Worm (Caenorhabditis elegans) whole organism, L4 larva: ENCODE measurements around the gene bcs-1.

Source experiments
- F10B5.3 ChIP-seq: sonication (generic microtip); optimal IDR thresholded peaks from 2 replicates; lab custom pipeline; 2016; ENCODE audit warnings: mild to moderate bottlenecking, missing genetic modification characterization, missing compliant biosample characterization
- F26F4.8 ChIP-seq: fragments of 200-800 bp; sonication (Bioruptor generic); conservative IDR thresholded peaks from 2 replicates; pipeline ENCODE4 v1.3.6; 2022; ENCODE audit warnings: missing genetic modification characterization, missing compliant biosample characterization
- F49E8.2 ChIP-seq: sonication (generic microtip); optimal IDR thresholded peaks from 2 replicates; lab custom pipeline; 2016; ENCODE audit warnings: missing compliant biosample characterization, mild to moderate bottlenecking, missing genetic modification characterization, borderline replicate concordance
- Y105C5A.15 ChIP-seq: fragments of 200-800 bp; sonication (Bioruptor generic); IDR thresholded peaks from 2 replicates; pipeline ENCODE4 v1.3.6; 2022; ENCODE audit warnings: missing genetic modification characterization, missing compliant biosample characterization
- Y75B8A.6 ChIP-seq: fragments of 200-800 bp; sonication (Bioruptor generic); IDR thresholded peaks from 2 replicates; pipeline ENCODE4 v1.3.6; 2022; ENCODE audit warnings: missing genetic modification reagents, missing genetic modification characterization, missing compliant biosample characterization
- ZK546.5 ChIP-seq, 2 experiments: sonication (generic microtip); optimal IDR thresholded peaks; 2 replicates each; lab custom pipeline; 2017; ENCODE audit warnings: missing biosample characterization in 2 of 2, missing genetic modification characterization in 2 of 2
- arid-1 ChIP-seq: fragments of 200-800 bp; sonication (Bioruptor generic); conservative IDR thresholded peaks from 2 replicates; pipeline ENCODE4 v1.3.6; 2022; ENCODE audit warnings: missing genetic modification reagents, missing genetic modification characterization, missing compliant biosample characterization
- ceh-20 ChIP-seq: fragments of 200-800 bp; sonication (Bioruptor generic); IDR thresholded peaks from 2 replicates; pipeline ENCODE4 v1.3.6; 2022; ENCODE audit warnings: missing genetic modification reagents, missing genetic modification characterization, missing compliant biosample characterization
- daf-16 ChIP-seq, 3 experiments: sonication (generic microtip); optimal IDR thresholded peaks; 2 replicates each; lab custom pipeline; 2016 to 2017; ENCODE audit warnings: missing genetic modification characterization in 3 of 3, missing genetic modification reagents in 3 of 3, mild to moderate bottlenecking in 2 of 3, missing compliant biosample characterization in 2 of 3, missing biosample characterization in 1 of 3, moderate library complexity in 1 of 3
- daf-19 ChIP-seq: fragments of 200-800 bp; sonication (Bioruptor generic); conservative IDR thresholded peaks from 2 replicates; pipeline ENCODE4 v1.3.6; 2022; ENCODE audit warnings: missing genetic modification characterization, missing compliant biosample characterization
- dmd-8 ChIP-seq: fragments of 200-800 bp; sonication (Bioruptor generic); IDR thresholded peaks from 2 replicates; pipeline ENCODE4 v1.3.6; 2022; ENCODE audit warnings: missing genetic modification characterization, missing compliant biosample characterization
- dve-1 ChIP-seq: sonication (generic microtip); optimal IDR thresholded peaks from 2 replicates; lab custom pipeline; 2017; ENCODE audit warnings: antibody characterized with exemption, mild to moderate bottlenecking, missing genetic modification characterization, missing compliant biosample characterization; ENCODE audit not compliant: insufficient read depth
- egl-27 ChIP-seq: sonication (generic microtip); optimal IDR thresholded peaks from 3 replicates; lab custom pipeline; 2017; ENCODE audit warnings: missing biosample characterization, missing genetic modification reagents, missing genetic modification characterization
- hif-1 ChIP-seq, 2 experiments: sonication (generic microtip); optimal IDR thresholded peaks; 2 replicates each; lab custom pipeline; 2016 to 2017; ENCODE audit warnings: missing compliant biosample characterization in 2 of 2, missing genetic modification characterization in 2 of 2, missing genetic modification reagents in 2 of 2, missing genotype in 2 of 2, mild to moderate bottlenecking in 1 of 2
- hlh-30 ChIP-seq: sonication (generic microtip); optimal IDR thresholded peaks from 2 replicates; lab custom pipeline; 2017; ENCODE audit warnings: antibody characterized with exemption, mild to moderate bottlenecking, missing genetic modification characterization, missing compliant biosample characterization; ENCODE audit not compliant: insufficient read depth
- lin-1 ChIP-seq: fragments of 200-800 bp; sonication (Bioruptor generic); IDR thresholded peaks from 2 replicates; pipeline ENCODE4 v1.3.6; 2022; ENCODE audit warnings: missing genetic modification reagents, missing genetic modification characterization, missing compliant biosample characterization
- lin-13 ChIP-seq: fragments of 150-350 bp; optimal IDR thresholded peaks from 2 replicates; lab custom pipeline; 2014; ENCODE audit warnings: missing biosample characterization, missing genetic modification reagents, missing genetic modification characterization
- lin-38 ChIP-seq: fragments of 200-800 bp; sonication (Bioruptor generic); IDR thresholded peaks from 2 replicates; pipeline ENCODE4 v1.3.6; 2022; ENCODE audit warnings: missing genetic modification reagents, missing genetic modification characterization, missing compliant biosample characterization
- lin-39 ChIP-seq: fragments of 150-350 bp; optimal IDR thresholded peaks from 2 replicates; lab custom pipeline; 2014; ENCODE audit warnings: missing biosample characterization, missing genetic modification reagents, missing genetic modification characterization
- madf-5 ChIP-seq, 2 experiments: fragments of 200-800 bp; sonication (Bioruptor generic); IDR thresholded peaks; 2 replicates each; pipeline ENCODE4 v1.3.6; 2022; ENCODE audit warnings: missing compliant biosample characterization in 2 of 2, missing genetic modification characterization in 2 of 2
- mes-2 ChIP-seq: sonication (generic microtip); optimal IDR thresholded peaks from 2 replicates; lab custom pipeline; 2016; ENCODE audit warnings: missing genotype, mild to moderate bottlenecking, missing genetic modification characterization, missing compliant biosample characterization; ENCODE audit not compliant: poor library complexity, severe bottlenecking
- nhr-10 ChIP-seq: fragments of 150-350 bp; optimal IDR thresholded peaks from 2 replicates; lab custom pipeline; 2014; ENCODE audit warnings: missing biosample characterization, missing genetic modification characterization
- nhr-102 ChIP-seq: sonication (generic microtip); optimal IDR thresholded peaks from 2 replicates; lab custom pipeline; 2016; ENCODE audit warnings: mild to moderate bottlenecking, missing genetic modification characterization, moderate library complexity, missing compliant biosample characterization
- nhr-237 ChIP-seq: sonication (generic microtip); optimal IDR thresholded peaks from 2 replicates; lab custom pipeline; 2017; ENCODE audit warnings: missing biosample characterization, missing genetic modification characterization
- nhr-25 ChIP-seq: sonication (generic microtip); optimal IDR thresholded peaks from 2 replicates; lab custom pipeline; 2017; ENCODE audit warnings: missing genetic modification characterization, mild to moderate bottlenecking, missing compliant biosample characterization, antibody characterized with exemption, moderate library complexity, borderline replicate concordance; ENCODE audit not compliant: insufficient read depth
- nhr-41 ChIP-seq: fragments of 200-800 bp; sonication (Bioruptor generic); IDR thresholded peaks from 2 replicates; pipeline ENCODE4 v1.3.6; 2022; ENCODE audit warnings: missing genetic modification reagents, missing genetic modification characterization, missing compliant biosample characterization
- nhr-48 ChIP-seq: sonication (generic microtip); optimal IDR thresholded peaks from 2 replicates; lab custom pipeline; 2016; ENCODE audit warnings: mild to moderate bottlenecking, missing genetic modification characterization, missing compliant biosample characterization
- pqm-1 ChIP-seq: sonication (generic microtip); optimal IDR thresholded peaks from 2 replicates; lab custom pipeline; 2017; ENCODE audit warnings: missing biosample characterization, missing genetic modification characterization
- rbr-2 ChIP-seq: sonication (generic microtip); optimal IDR thresholded peaks from 2 replicates; lab custom pipeline; 2016; ENCODE audit warnings: missing genotype, missing genetic modification characterization, missing compliant biosample characterization
- saeg-2 ChIP-seq: fragments of 200-800 bp; sonication (Bioruptor generic); IDR thresholded peaks from 2 replicates; pipeline ENCODE4 v1.3.6; 2022; ENCODE audit warnings: missing genetic modification reagents, missing genetic modification characterization, missing compliant biosample characterization
- skn-1 ChIP-seq: fragments of 150-350 bp; optimal IDR thresholded peaks from 2 replicates; lab custom pipeline; 2014; ENCODE audit warnings: missing biosample characterization, missing genetic modification characterization
- snpc-1.2 ChIP-seq: fragments of 200-800 bp; sonication (Bioruptor generic); IDR thresholded peaks from 2 replicates; pipeline ENCODE4 v1.3.6; 2022; ENCODE audit warnings: missing genetic modification reagents, missing genetic modification characterization, missing compliant biosample characterization
- snpc-4 ChIP-seq: fragments of 150-350 bp; optimal IDR thresholded peaks from 2 replicates; lab custom pipeline; 2014; ENCODE audit warnings: missing biosample characterization, missing genetic modification characterization
- tag-97 ChIP-seq: fragments of 200-800 bp; sonication (Bioruptor generic); IDR thresholded peaks from 2 replicates; pipeline ENCODE4 v1.3.6; 2022; ENCODE audit warnings: missing genetic modification characterization, missing compliant biosample characterization
- tra-1 ChIP-seq: fragments of 200-800 bp; sonication (Bioruptor generic); IDR thresholded peaks from 2 replicates; pipeline ENCODE4 v1.3.6; 2022; ENCODE audit warnings: missing genetic modification reagents, missing genetic modification characterization, missing compliant biosample characterization
- unc-130 ChIP-seq: sonication (generic microtip); optimal IDR thresholded peaks from 2 replicates; lab custom pipeline; 2016; ENCODE audit warnings: missing genetic modification reagents, missing genetic modification characterization, missing compliant biosample characterization
- vab-7 ChIP-seq: fragments of 200-800 bp; sonication (Bioruptor generic); IDR thresholded peaks from 2 replicates; pipeline ENCODE4 v1.3.6; 2022; ENCODE audit warnings: missing genetic modification reagents, missing genetic modification characterization, missing compliant biosample characterization
- zag-1 ChIP-seq: fragments of 150-350 bp; optimal IDR thresholded peaks from 2 replicates; lab custom pipeline; 2014; ENCODE audit warnings: missing biosample characterization, missing genetic modification characterization
- zfp-3 ChIP-seq: fragments of 200-800 bp; sonication (Bioruptor generic); conservative IDR thresholded peaks from 2 replicates; pipeline ENCODE4 v1.3.6; 2022; ENCODE audit warnings: missing genetic modification reagents, missing genetic modification characterization, missing compliant biosample characterization
- ztf-11 ChIP-seq: fragments of 150-350 bp; optimal IDR thresholded peaks from 2 replicates; lab custom pipeline; 2014; ENCODE audit warnings: missing biosample characterization, missing genetic modification characterization

Gene bcs-1

ce11 chrII:8603567-8604359 lies 32.9 kb downstream of the bcs-1 start, which contains the start of gene suf-1 (continued):
- TF ChIP-seq hif-1 (tag; optimal IDR thresholded peaks at IDR 0.05; lab: Kevin White, UChicago) (no peak), unc-130 (GFP tag; lab: Kevin White, UChicago) (peak; percentile 57), dmd-8 (GFP tag; lab: Robert Waterston, UW) (peak; percentile 56; the same call in 1 of the 2 replicates), F26F4.8 (no peak), nhr-25 (tag; lab: Kevin White, UChicago) (peak; percentile 57), skn-1 (no peak), daf-16 (GFP tag; optimal IDR thresholded peaks at IDR 0.05; lab: Kevin White, UChicago) (no peak), daf-16 (tag; optimal IDR thresholded peaks at IDR 0.05; lab: Kevin White, UChicago) (no peak), mes-2 (peak; percentile 69), lin-38 (GFP tag; lab: Robert Waterston, UW) (peak; percentile 80), nhr-102 (tag; lab: Kevin White, UChicago) (no peak), tag-97 (GFP tag; lab: Robert Waterston, UW) (no peak), tra-1 (0 out of 2 replicates have a peak, but pooled peaks have one; percentile 47), lin-13 (GFP tag; lab: Kevin White, UChicago) (peak; percentile 68), F49E8.2 (tag; lab: Kevin White, UChicago) (peak; percentile 92), nhr-41 (GFP tag; lab: Robert Waterston, UW) (no peak), egl-27 (tag; lab: Kevin White, UChicago) (no peak), snpc-4 (tag; lab: Kevin White, UChicago) (no peak), Y105C5A.15 (GFP tag; lab: Robert Waterston, UW) (0 out of 2 replicates have a peak, but pooled peaks have one; percentile 24), F10B5.3 (tag; lab: Kevin White, UChicago) (no peak), zfp-3 (GFP tag; lab: Robert Waterston, UW) (no peak)

DNA sequence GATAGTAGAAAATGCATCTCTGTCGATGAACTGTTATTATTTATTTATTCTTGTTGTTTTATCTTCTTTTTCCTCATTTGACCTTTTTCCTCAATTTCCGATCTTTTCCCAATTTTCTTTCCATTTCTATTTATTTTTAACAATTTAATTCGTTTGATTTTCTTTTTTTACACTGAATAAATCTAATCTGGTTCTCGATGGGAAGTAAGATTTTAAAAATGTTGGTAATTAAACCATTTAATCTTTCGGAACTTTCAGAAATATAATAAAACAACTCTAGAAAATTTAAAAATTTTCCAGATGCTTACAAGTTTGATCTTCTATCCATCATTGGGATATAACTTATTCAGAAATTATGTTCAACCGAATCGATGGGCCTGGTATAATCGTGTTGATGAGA lies 35.7 kb downstream of the bcs-1 start, which contains the start of gene F28C6.8:
TSS of gene F28C6.8 (plus strand) at position 301 of the 400 bp plus-strand sequence.
- no peak for TF ChIP-seq rbr-2 (tag; lab: Kevin White, UChicago)
- no peak for TF ChIP-seq snpc-1.2 (GFP tag; lab: Robert Waterston, UW)
- TF ChIP-seq dve-1, result no peak
- TF ChIP-seq ztf-11 (tag; lab: Kevin White, UChicago), result no peak
- no peak for TF ChIP-seq madf-5 (GFP tag; IDR thresholded peaks at IDR 0.05; lab: Robert Waterston, UW)
- TF ChIP-seq daf-19 (GFP tag; lab: Robert Waterston, UW), result no peak
- TF ChIP-seq lin-1 (GFP tag; lab: Robert Waterston, UW), result no peak
- TF ChIP-seq pqm-1 (tag; lab: Kevin White, UChicago), result no peak
- no peak for TF ChIP-seq hlh-30 (tag; lab: Kevin White, UChicago)
- no peak for TF ChIP-seq saeg-2 (GFP tag; lab: Robert Waterston, UW)
- no peak for TF ChIP-seq vab-7 (GFP tag; lab: Robert Waterston, UW)
- no peak for TF ChIP-seq nhr-48 (tag; lab: Kevin White, UChicago)
- TF ChIP-seq, all 104 proteins: peak for 0

DNA sequence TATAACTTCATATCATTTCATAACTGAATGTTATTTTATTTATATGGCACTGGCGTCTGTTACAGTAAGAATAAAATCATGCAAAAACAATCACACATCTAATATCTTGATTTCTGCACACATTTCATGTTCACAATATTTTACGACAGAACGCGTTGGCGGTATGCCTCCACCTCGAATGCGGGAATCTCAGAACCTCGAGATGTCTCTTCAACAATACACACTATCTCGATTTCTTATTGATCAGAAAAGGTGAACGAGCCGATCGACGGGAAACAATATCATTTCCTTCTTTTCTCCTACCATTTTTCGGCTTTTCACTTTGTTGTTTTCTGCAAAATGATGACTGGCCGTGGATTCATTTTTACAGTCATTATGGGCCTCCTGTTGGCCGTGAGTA lies 36.8 kb downstream of the bcs-1 start, which contains the start of gene F28C6.10:
TSS of gene F28C6.10 (plus strand) at position 301 of the 400 bp plus-strand sequence.
- TF ChIP-seq lin-39 (tag; lab: Kevin White, UChicago), result no peak
- no peak for TF ChIP-seq saeg-2 (GFP tag; lab: Robert Waterston, UW)
- no peak for TF ChIP-seq dmd-8 (GFP tag; lab: Robert Waterston, UW)
- TF ChIP-seq arid-1 (GFP tag; lab: Robert Waterston, UW), result no peak
- no peak for TF ChIP-seq nhr-10 (tag; lab: Kevin White, UChicago)
- TF ChIP-seq ceh-20 (GFP tag; lab: Robert Waterston, UW), result no peak
- TF ChIP-seq lin-38 (GFP tag; lab: Robert Waterston, UW), result no peak
- TF ChIP-seq hif-1 (tag; optimal IDR thresholded peaks at IDR 0.05; lab: Kevin White, UChicago), result no peak
- no peak for TF ChIP-seq zag-1
- no peak for TF ChIP-seq Y75B8A.6 (GFP tag; lab: Robert Waterston, UW)
- TF ChIP-seq dve-1, result no peak
- TF ChIP-seq nhr-237, result no peak
- no peak for TF ChIP-seq lin-1 (GFP tag; lab: Robert Waterston, UW)
- TF ChIP-seq F10B5.3 (tag; lab: Kevin White, UChicago), result no peak
- no peak for TF ChIP-seq ZK546.5 (tag; optimal IDR thresholded peaks at IDR 0.05; lab: Kevin White, UChicago)
- TF ChIP-seq, all 104 proteins: peak for 0
